Fruit fly (Drosophila melanogaster) whole organism, embryonic: ENCODE results near the gene Sps2.

Source experiments
- ATbp ChIP-seq: fragments of 200-800 bp; sonication (Bioruptor generic); optimal IDR thresholded peaks from 2 replicates; lab custom pipeline; 2017; ENCODE audit warnings: missing biosample characterization, mild to moderate bottlenecking, missing genetic modification characterization, missing genetic modification reagents
- Adf1 ChIP-seq: fragments of 200-800 bp; sonication (Bioruptor generic); IDR thresholded peaks from 2 replicates; pipeline ENCODE4 v1.3.6; 2022; ENCODE audit warnings: missing biosample characterization, missing genetic modification characterization
- Awh ChIP-seq: fragments of 200-800 bp; sonication (Bioruptor generic); IDR thresholded peaks from 2 replicates; pipeline ENCODE4, ENCODE4 v1.3.6; 2022; ENCODE audit warnings: missing biosample characterization, missing genetic modification characterization
- Bteb2 ChIP-seq: fragments of 200-800 bp; sonication (Bioruptor generic); optimal IDR thresholded peaks from 2 replicates; lab custom pipeline; 2016; ENCODE audit warnings: missing biosample characterization, missing genetic modification characterization
- CG10267 ChIP-seq: fragments of 200-800 bp; sonication (Bioruptor generic); optimal IDR thresholded peaks from 2 replicates; lab custom pipeline; 2018; ENCODE audit warnings: missing biosample characterization, mild to moderate bottlenecking, missing genetic modification characterization, moderate library complexity
- CG11247 ChIP-seq: fragments of 200-800 bp; sonication (Bioruptor generic); IDR thresholded peaks from 2 replicates; pipeline ENCODE4 v1.3.6; 2022; ENCODE audit warnings: missing biosample characterization, missing genetic modification characterization
- CG11398 ChIP-seq: fragments of 200-800 bp; sonication (Bioruptor generic); optimal IDR thresholded peaks from 2 replicates; lab custom pipeline; 2016; ENCODE audit warnings: missing biosample characterization, missing genetic modification characterization
- CG12236 ChIP-seq: fragments of 200-800 bp; sonication (Bioruptor generic); optimal IDR thresholded peaks from 2 replicates; lab custom pipeline; 2016; ENCODE audit warnings: missing biosample characterization, missing genetic modification characterization
- CG12659 ChIP-seq: fragments of 200-800 bp; sonication (Bioruptor generic); optimal IDR thresholded peaks from 3 replicates; lab custom pipeline; 2017; ENCODE audit warnings: mild to moderate bottlenecking, missing biosample characterization, missing genetic modification reagents, missing genetic modification characterization
- CG14710 ChIP-seq: fragments of 200-800 bp; sonication (Bioruptor generic); optimal IDR thresholded peaks from 3 replicates; lab custom pipeline; 2019; ENCODE audit warnings: missing biosample characterization, mild to moderate bottlenecking, missing genetic modification characterization, moderate library complexity
- CG17186 ChIP-seq: fragments of 200-800 bp; sonication (Bioruptor generic); optimal IDR thresholded peaks from 3 replicates; lab custom pipeline; 2017; ENCODE audit warnings: missing biosample characterization, missing genetic modification reagents, missing genetic modification characterization
- CG1792 ChIP-seq: fragments of 200-800 bp; sonication (Bioruptor generic); optimal IDR thresholded peaks from 2 replicates; lab custom pipeline; 2016; ENCODE audit warnings: missing biosample characterization, missing genetic modification characterization
- CG18011 ChIP-seq: fragments of 200-800 bp; sonication (Bioruptor generic); optimal IDR thresholded peaks from 2 replicates; lab custom pipeline; 2017; ENCODE audit warnings: missing biosample characterization, missing genetic modification characterization, mild to moderate bottlenecking, moderate library complexity, missing genotype
- CG2712 ChIP-seq: fragments of 200-800 bp; optimal IDR thresholded peaks from 3 replicates; lab custom pipeline; 2019; ENCODE audit warnings: missing biosample characterization, mild to moderate bottlenecking, missing genetic modification characterization, moderate library complexity
- CG3163 ChIP-seq: fragments of 200-800 bp; sonication (Bioruptor generic); optimal IDR thresholded peaks from 3 replicates; lab custom pipeline; 2016; ENCODE audit warnings: missing biosample characterization, missing genetic modification characterization
- CG3995 ChIP-seq: fragments of 200-800 bp; sonication (Bioruptor generic); optimal IDR thresholded peaks from 3 replicates; lab custom pipeline; 2016; ENCODE audit warnings: missing biosample characterization, missing genetic modification characterization
- CG4820 ChIP-seq: fragments of 200-800 bp; sonication (Bioruptor generic); optimal IDR thresholded peaks from 3 replicates; lab custom pipeline; 2016; ENCODE audit warnings: missing biosample characterization, missing genetic modification characterization
- CG9609 ChIP-seq: fragments of 200-800 bp; sonication (Bioruptor generic); optimal IDR thresholded peaks from 3 replicates; lab custom pipeline; 2016; ENCODE audit warnings: missing biosample characterization, missing genetic modification characterization
- CG9797 ChIP-seq: fragments of 200-800 bp; sonication (Bioruptor generic); optimal IDR thresholded peaks from 3 replicates; lab custom pipeline; 2018; ENCODE audit warnings: missing biosample characterization, mild to moderate bottlenecking, missing genetic modification characterization
- Dip3 ChIP-seq: fragments of 200-800 bp; sonication (Bioruptor generic); optimal IDR thresholded peaks from 3 replicates; lab custom pipeline; 2016; ENCODE audit warnings: missing biosample characterization, missing genetic modification characterization
- Dll ChIP-seq: fragments of 200-800 bp; sonication (Bioruptor generic); IDR thresholded peaks from 4 replicates; pipeline ENCODE4 v1.3.6; 2022; ENCODE audit warnings: missing biosample characterization, missing genetic modification characterization; ENCODE audit not compliant: partially characterized antibody
- Drgx ChIP-seq: fragments of 200-800 bp; sonication (Bioruptor generic); IDR thresholded peaks from 2 replicates; pipeline ENCODE4 v1.3.6; 2022; ENCODE audit warnings: missing biosample characterization, missing genetic modification characterization
- E2f1 ChIP-seq: fragments of 200-800 bp; sonication (Bioruptor generic); IDR thresholded peaks from 2 replicates; pipeline ENCODE4 v1.3.6; 2022; ENCODE audit warnings: missing biosample characterization, missing genetic modification characterization
- E2f2 ChIP-seq: fragments of 200-800 bp; sonication (Bioruptor generic); IDR thresholded peaks from 2 replicates; pipeline ENCODE4 v1.3.6; 2022; ENCODE audit warnings: missing biosample characterization, missing genetic modification characterization
- Ets65A ChIP-seq: fragments of 200-800 bp; sonication (Bioruptor generic); peaks from one replicate; lab custom pipeline; 2016; ENCODE audit warnings: missing biosample characterization, missing genetic modification characterization
- Ets97D ChIP-seq: fragments of 200-800 bp; sonication (Bioruptor generic); optimal IDR thresholded peaks from 3 replicates; lab custom pipeline; 2016; ENCODE audit warnings: missing biosample characterization, missing genetic modification characterization
- HLH3B ChIP-seq: fragments of 200-800 bp; sonication (Bioruptor generic); IDR thresholded peaks from 2 replicates; pipeline ENCODE4 v1.3.6; 2022; ENCODE audit warnings: missing biosample characterization, missing genetic modification characterization
- Hmr ChIP-seq: fragments of 200-800 bp; sonication (Bioruptor generic); optimal IDR thresholded peaks from 3 replicates; lab custom pipeline; 2017; ENCODE audit warnings: mild to moderate bottlenecking, missing biosample characterization, missing genetic modification reagents, missing genetic modification characterization
- Hsf ChIP-seq: fragments of 200-800 bp; sonication (Bioruptor generic); optimal IDR thresholded peaks from 3 replicates; lab custom pipeline; 2016; ENCODE audit warnings: missing biosample characterization, missing genetic modification characterization
- MBD-R2 ChIP-seq: fragments of 200-800 bp; sonication (Bioruptor generic); IDR thresholded peaks from 2 replicates; pipeline ENCODE4 v1.3.6; 2022; ENCODE audit warnings: missing biosample characterization, missing genetic modification characterization
- Med ChIP-seq: fragments of 200-800 bp; sonication (Bioruptor generic); peaks from one replicate; lab custom pipeline; 2016; ENCODE audit warnings: missing biosample characterization, missing genetic modification characterization, mild to moderate bottlenecking, inconsistent platforms, moderate library complexity
- Mes4 ChIP-seq: fragments of 200-800 bp; sonication (Bioruptor generic); optimal IDR thresholded peaks from 2 replicates; lab custom pipeline; 2016; ENCODE audit warnings: missing biosample characterization, missing genetic modification characterization
- Myb ChIP-seq: fragments of 200-800 bp; sonication (Bioruptor generic); optimal IDR thresholded peaks from 2 replicates; lab custom pipeline; 2016; ENCODE audit warnings: missing biosample characterization, missing genetic modification characterization
- Optix ChIP-seq: fragments of 200-800 bp; sonication (Bioruptor generic); IDR thresholded peaks from 3 replicates; pipeline ENCODE4 v1.3.6; 2022; ENCODE audit warnings: missing biosample characterization, missing genetic modification characterization
- Pdp1 ChIP-seq, 2 experiments: fragments of 200-800 bp; sonication (Bioruptor generic); optimal IDR thresholded peaks; 3 replicates each; lab custom pipeline; 2016; ENCODE audit warnings: missing biosample characterization in 2 of 2, missing genetic modification characterization in 2 of 2, mild to moderate bottlenecking in 1 of 2, moderate library complexity in 1 of 2
- Scr ChIP-seq: fragments of 200-800 bp; sonication (Bioruptor generic); IDR thresholded peaks from 2 replicates; pipeline ENCODE4 v1.3.6; 2022; ENCODE audit warnings: missing biosample characterization, missing genetic modification characterization; ENCODE audit not compliant: partially characterized antibody
- Sin3A ChIP-seq: fragments of >200 bp; optimal IDR thresholded peaks from 2 replicates; lab custom pipeline; 2018
- Six4 ChIP-seq: fragments of 200-800 bp; sonication (Bioruptor generic); optimal IDR thresholded peaks from 2 replicates; lab custom pipeline; 2016; ENCODE audit warnings: missing biosample characterization, missing genetic modification characterization
- Sox100B ChIP-seq: fragments of 200-800 bp; sonication (Bioruptor generic); optimal IDR thresholded peaks from 3 replicates; lab custom pipeline; 2018; ENCODE audit warnings: missing biosample characterization, mild to moderate bottlenecking, missing genetic modification characterization
- YL-1 ChIP-seq: fragments of 200-800 bp; sonication (Bioruptor generic); optimal IDR thresholded peaks from 3 replicates; lab custom pipeline; 2017; ENCODE audit warnings: missing biosample characterization, mild to moderate bottlenecking, missing genetic modification characterization
- amos ChIP-seq: fragments of 200-800 bp; sonication (Bioruptor generic); IDR thresholded peaks from 2 replicates; pipeline ENCODE4 v1.3.6; 2022; ENCODE audit warnings: missing biosample characterization, missing genetic modification characterization; ENCODE audit not compliant: partially characterized antibody
- aop ChIP-seq: fragments of 200-800 bp; sonication (Bioruptor generic); IDR thresholded peaks from 2 replicates; pipeline ENCODE4 v1.3.6; 2022; ENCODE audit warnings: missing biosample characterization, missing genetic modification characterization
- exex ChIP-seq: fragments of 200-800 bp; sonication (Bioruptor generic); optimal IDR thresholded peaks from 4 replicates; lab custom pipeline; 2018; ENCODE audit warnings: missing biosample characterization, mild to moderate bottlenecking, missing genetic modification characterization, moderate library complexity
- hbn ChIP-seq: fragments of 200-800 bp; sonication (Bioruptor generic); IDR thresholded peaks from 2 replicates; pipeline ENCODE4 v1.3.6; 2022; ENCODE audit warnings: missing biosample characterization, missing genetic modification characterization; ENCODE audit not compliant: partially characterized antibody
- lbe ChIP-seq: fragments of 200-800 bp; sonication (Bioruptor generic); optimal IDR thresholded peaks from 2 replicates; lab custom pipeline; 2016; ENCODE audit warnings: missing biosample characterization, mild to moderate bottlenecking, missing genetic modification characterization
- nau ChIP-seq: fragments of 200-800 bp; sonication (Bioruptor generic); optimal IDR thresholded peaks from 3 replicates; lab custom pipeline; 2017; ENCODE audit warnings: missing biosample characterization, mild to moderate bottlenecking, missing genetic modification characterization, missing genetic modification reagents
- pita ChIP-seq: fragments of 200-800 bp; sonication (Bioruptor generic); optimal IDR thresholded peaks from 2 replicates; lab custom pipeline; 2017; ENCODE audit warnings: missing biosample characterization, mild to moderate bottlenecking, missing genetic modification characterization
- row ChIP-seq: fragments of 200-800 bp; sonication (Bioruptor generic); IDR thresholded peaks from 3 replicates; pipeline ENCODE4 v1.3.6; 2022; ENCODE audit warnings: missing biosample characterization, missing genetic modification characterization
- slbo ChIP-seq: fragments of 200-800 bp; sonication (Bioruptor generic); IDR thresholded peaks from 2 replicates; pipeline ENCODE4 v1.3.6; 2022; ENCODE audit warnings: missing biosample characterization, missing genetic modification characterization
- stwl ChIP-seq: fragments of 200-800 bp; sonication (Bioruptor generic); optimal IDR thresholded peaks from 3 replicates; lab custom pipeline; 2018; ENCODE audit warnings: missing biosample characterization, mild to moderate bottlenecking, missing genetic modification characterization, moderate library complexity
- unc-4 ChIP-seq: fragments of 200-800 bp; sonication (Bioruptor generic); IDR thresholded peaks from 2 replicates; pipeline ENCODE4 v1.3.6; 2022; ENCODE audit warnings: missing biosample characterization, missing genetic modification characterization; ENCODE audit not compliant: partially characterized antibody

The Sps2 gene

dm6 chr2L:10311822-10312221, 30.6 kb upstream of the Sps2 start (continued):
- peak; percentile 43 for TF ChIP-seq Med (GFP tag; lab: Kevin White, UChicago)
- peak; percentile 10 for TF ChIP-seq CG3995
- TF ChIP-seq Dll (GFP tag; lab: Robert Waterston, UW): peak; percentile 42; the same call in 1 of the 4 replicates
- TF ChIP-seq lbe: no peak
- no peak for TF ChIP-seq E2f1 (GFP tag; lab: Robert Waterston, UW)
- TF ChIP-seq Drgx (GFP tag; lab: Robert Waterston, UW): no peak
- peak; percentile 33; the same call in 1 of the 2 replicates for TF ChIP-seq Scr
- TF ChIP-seq Pdp1 (GFP tag; optimal IDR thresholded peaks at IDR 0.05; lab: Kevin White, UChicago): peak in 1 of 2 experiments; percentile 23
- no peak for TF ChIP-seq CG17186 (GFP tag; lab: Kevin White, UChicago)
- no peak for TF ChIP-seq Awh (GFP tag; lab: Robert Waterston, UW)
- no peak for TF ChIP-seq CG11398 (GFP tag; lab: Kevin White, UChicago)
- no peak for TF ChIP-seq Sox100B (GFP tag; lab: Kevin White, UChicago)
- peak; percentile 69 for TF ChIP-seq CG9797 (GFP tag; lab: Kevin White, UChicago)
- TF ChIP-seq pita: no peak
- TF ChIP-seq exex (tag; lab: Kevin White, UChicago): peak; percentile 23
- TF ChIP-seq YL-1 (GFP tag; lab: Kevin White, UChicago): peak; percentile 21
- TF ChIP-seq Hmr (GFP tag; lab: Kevin White, UChicago): no peak
- TF ChIP-seq ATbp (GFP tag; lab: Kevin White, UChicago): no peak
- no peak for TF ChIP-seq Bteb2 (GFP tag; lab: Kevin White, UChicago)
- peak; percentile 7 for TF ChIP-seq CG2712 (tag; lab: Kevin White, UChicago)
- peak; percentile 54 for TF ChIP-seq Ets65A
- TF ChIP-seq Hsf: no peak
- TF ChIP-seq Adf1: no peak
- no peak for TF ChIP-seq Mes4 (GFP tag; lab: Kevin White, UChicago)
- peak; percentile 38 for TF ChIP-seq Ets97D (GFP tag; lab: Kevin White, UChicago)
- no peak for TF ChIP-seq CG4820 (GFP tag; lab: Kevin White, UChicago)
- TF ChIP-seq Six4 (GFP tag; lab: Kevin White, UChicago): no peak
- TF ChIP-seq Sin3A (lab: Kevin White, UChicago): peak; percentile 28
- TF ChIP-seq CG10267: peak; percentile 5
- TF ChIP-seq unc-4: peak; percentile 38; the same call in 1 of the 2 replicates
- peak; percentile 63 for TF ChIP-seq stwl (tag; lab: Kevin White, UChicago)
- TF ChIP-seq aop (GFP tag; lab: Robert Waterston, UW): no peak
- peak; percentile 31 for TF ChIP-seq E2f2 (GFP tag; lab: Robert Waterston, UW)
- peak; percentile 23 for TF ChIP-seq CG14710
- peak; percentile 46; the same call in 1 of the 3 replicates for TF ChIP-seq row (GFP tag; lab: Robert Waterston, UW)
- TF ChIP-seq CG12236 (GFP tag; lab: Kevin White, UChicago): no peak
- no peak for TF ChIP-seq Optix (GFP tag; lab: Robert Waterston, UW)
- TF ChIP-seq nau (GFP tag; lab: Kevin White, UChicago): no peak
- no peak for TF ChIP-seq Dip3 (GFP tag; lab: Kevin White, UChicago)
- peak; percentile 90 for TF ChIP-seq Myb (GFP tag; lab: Kevin White, UChicago)
- TF ChIP-seq slbo (GFP tag; lab: Robert Waterston, UW): no peak
- TF ChIP-seq CG9609 (GFP tag; lab: Kevin White, UChicago): no peak
- TF ChIP-seq CG1792 (GFP tag; lab: Kevin White, UChicago): no peak
- peak; percentile 27; the same call in 1 of the 2 replicates for TF ChIP-seq amos (GFP tag; lab: Robert Waterston, UW)
- TF ChIP-seq MBD-R2 (GFP tag; lab: Robert Waterston, UW): peak; percentile 65
- TF ChIP-seq CG11247 (GFP tag; lab: Robert Waterston, UW): no peak
- peak; percentile 62 for TF ChIP-seq CG12659
- no peak for TF ChIP-seq CG3163 (GFP tag; lab: Kevin White, UChicago)
- 0 out of 2 replicates have a peak, but pooled peaks have one; percentile 24 for TF ChIP-seq hbn (GFP tag; lab: Robert Waterston, UW)
- no peak for TF ChIP-seq HLH3B (GFP tag; lab: Robert Waterston, UW)
- TF ChIP-seq CG18011 (GFP tag; lab: Kevin White, UChicago): no peak
